Worm (Caenorhabditis elegans) whole organism, L3 larva: Measurements from ENCODE around the gene T05A7.3.

Experiments used
- ama-1 ChIP-seq: fragments of 150-350 bp; optimal IDR thresholded peaks from 2 replicates; lab custom pipeline; 2018
- ceh-28 ChIP-seq: fragments of 150-350 bp; optimal IDR thresholded peaks from 2 replicates; lab custom pipeline; 2014; ENCODE audit warnings: missing biosample characterization, missing genetic modification reagents, missing genetic modification characterization
- egl-5 ChIP-seq: fragments of 150-350 bp; optimal IDR thresholded peaks from 2 replicates; lab custom pipeline; 2017; ENCODE audit warnings: missing biosample characterization, missing genetic modification reagents, missing genetic modification characterization, inconsistent platforms
- fos-1 ChIP-seq: fragments of 150-350 bp; optimal IDR thresholded peaks from 2 replicates; lab custom pipeline; 2014; ENCODE audit warnings: missing biosample characterization, missing genetic modification characterization
- lin-39 ChIP-seq: fragments of 150-350 bp; optimal IDR thresholded peaks from 2 replicates; lab custom pipeline; 2018; ENCODE audit warnings: missing biosample characterization, missing genetic modification reagents, missing genetic modification characterization
- nhr-12 ChIP-seq: fragments of 150-350 bp; optimal IDR thresholded peaks from 2 replicates; lab custom pipeline; 2014; ENCODE audit warnings: missing biosample characterization, missing genetic modification characterization
- nhr-237 ChIP-seq: fragments of 150-350 bp; optimal IDR thresholded peaks from 2 replicates; lab custom pipeline; 2014; ENCODE audit warnings: missing biosample characterization, missing genetic modification characterization
- tbx-2 ChIP-seq: sonication (generic microtip); optimal IDR thresholded peaks from 2 replicates; lab custom pipeline; 2016; ENCODE audit warnings: mild to moderate bottlenecking, missing genetic modification characterization, missing compliant biosample characterization
- unc-62 ChIP-seq: fragments of 150-350 bp; sonication (generic microtip); optimal IDR thresholded peaks from 4 replicates; lab custom pipeline; 2014; ENCODE audit warnings: missing biosample characterization, missing genetic modification reagents, missing genetic modification characterization

DNA sequence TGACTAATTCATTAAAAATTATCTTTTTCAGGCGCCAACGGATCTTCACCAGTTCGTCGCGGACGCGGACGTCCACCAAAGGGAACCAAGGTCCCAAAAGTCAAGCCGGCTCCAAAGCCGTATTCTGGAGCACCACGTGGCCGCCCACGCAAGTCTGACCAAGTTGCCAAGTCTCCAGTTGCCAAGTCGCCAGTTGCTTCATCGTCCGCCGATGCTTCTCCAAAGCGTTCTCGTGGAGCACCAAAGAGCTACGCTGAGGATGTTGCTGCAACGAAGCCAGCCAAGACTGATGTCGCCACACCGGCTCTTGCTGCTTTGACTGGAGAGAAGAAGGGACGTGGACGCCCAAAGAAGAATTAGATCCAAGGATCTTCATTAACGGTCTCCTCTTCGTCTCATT is 2.3 kb upstream of the T05A7.3 start:
- TF ChIP-seq ama-1 (lab: Kevin White, UChicago) (no peak), nhr-12 (no peak), tbx-2 (tag; lab: Kevin White, UChicago) (no peak), ceh-28 (tag; lab: Kevin White, UChicago) (no peak), egl-5 (tag; lab: Kevin White, UChicago) (no peak), fos-1 (no peak), unc-62 (GFP tag; lab: Kevin White, UChicago) (no peak), lin-39 (tag; lab: Kevin White, UChicago) (no peak), nhr-237 (no peak)
